Worm (Caenorhabditis elegans) whole organism, late embryonic: ENCODE measurements around the gene pho-6.

ENCODE experiments used
- ceh-30 ChIP-seq: fragments of 150-350 bp; optimal IDR thresholded peaks from 2 replicates; lab custom pipeline; 2014; ENCODE audit warnings: missing biosample characterization, missing genetic modification characterization
- unc-86 ChIP-seq: sonication (generic microtip); optimal IDR thresholded peaks from 2 replicates; lab custom pipeline; 2016; ENCODE audit warnings: missing genetic modification characterization, missing compliant biosample characterization

DNA sequence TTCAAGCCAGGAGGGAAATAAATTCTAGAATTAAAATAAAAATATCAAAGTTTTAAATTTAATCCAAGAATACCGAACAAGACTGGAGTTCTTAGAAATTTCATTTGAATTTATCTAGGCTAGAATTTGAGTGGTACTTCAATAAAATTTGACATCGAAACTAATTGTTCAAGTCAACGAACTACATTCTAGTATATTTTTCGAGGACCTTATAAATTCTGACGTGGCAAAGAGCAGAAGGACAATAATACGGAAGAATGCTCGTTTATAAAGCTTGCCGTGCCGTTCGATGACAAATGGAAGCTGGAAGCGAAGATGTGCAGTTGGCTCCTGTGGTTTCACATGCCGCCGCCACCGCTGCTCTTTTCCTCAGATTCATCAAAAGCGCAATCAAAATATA lies 6.6 kb upstream of the pho-6 start:
- TF ChIP-seq unc-86 (no peak), ceh-30 (tag; lab: Kevin White, UChicago) (no peak)
